Fruit fly (Drosophila melanogaster) whole organism, pupa: Measurements from ENCODE around the gene Kal1.
A peak's percentile ranks its signal among the peaks of the same experiment; 100 is the strongest.

ENCODE experiments used
- CG10348 ChIP-seq: fragments of 200-800 bp; sonication (Bioruptor generic); IDR thresholded peaks from 2 replicates; pipeline ENCODE4 v1.3.6; 2022; ENCODE audit warnings: missing biosample characterization, missing genetic modification characterization
- CG12605 ChIP-seq: fragments of 200-800 bp; sonication (Bioruptor generic); IDR thresholded peaks from 2 replicates; pipeline ENCODE4 v1.3.6; 2022; ENCODE audit warnings: missing biosample characterization, missing genetic modification characterization
- CG13204 ChIP-seq: fragments of 200-800 bp; sonication (Bioruptor generic); optimal IDR thresholded peaks from 2 replicates; lab custom pipeline; 2018; ENCODE audit warnings: missing biosample characterization, mild to moderate bottlenecking, missing genetic modification characterization, moderate library complexity
- CG14655 ChIP-seq: fragments of 200-800 bp; sonication (Bioruptor generic); optimal IDR thresholded peaks from 3 replicates; lab custom pipeline; 2017; ENCODE audit warnings: mild to moderate bottlenecking, missing biosample characterization, missing genetic modification reagents, missing genetic modification characterization
- CG15710 ChIP-seq: fragments of 200-800 bp; sonication (Bioruptor generic); optimal IDR thresholded peaks from 2 replicates; lab custom pipeline; 2018; ENCODE audit warnings: missing biosample characterization, mild to moderate bottlenecking, missing genetic modification characterization, moderate library complexity
- CG17806 ChIP-seq: fragments of 200-800 bp; sonication (Bioruptor generic); optimal IDR thresholded peaks from 2 replicates; lab custom pipeline; 2018; ENCODE audit warnings: missing biosample characterization, mild to moderate bottlenecking, missing genetic modification characterization, moderate library complexity
- CG32121 ChIP-seq: fragments of 200-800 bp; sonication (Bioruptor generic); IDR thresholded peaks from 2 replicates; pipeline ENCODE4 v1.3.6; 2022; ENCODE audit warnings: missing biosample characterization, missing genetic modification characterization
- CG34367 ChIP-seq: fragments of 200-800 bp; sonication (Bioruptor generic); optimal IDR thresholded peaks from 2 replicates; lab custom pipeline; 2018; ENCODE audit warnings: missing biosample characterization, mild to moderate bottlenecking, missing genetic modification characterization
- CG4496 ChIP-seq: fragments of 200-800 bp; sonication (Bioruptor generic); IDR thresholded peaks from 3 replicates; pipeline ENCODE4 v1.3.6; 2022; ENCODE audit warnings: missing biosample characterization, missing genetic modification characterization
- CG8159 ChIP-seq: fragments of 200-800 bp; sonication (Bioruptor generic); optimal IDR thresholded peaks from 3 replicates; lab custom pipeline; 2018; ENCODE audit warnings: missing biosample characterization, mild to moderate bottlenecking, missing genetic modification characterization, moderate library complexity
- CG8301 ChIP-seq: fragments of 200-800 bp; sonication (Bioruptor generic); optimal IDR thresholded peaks from 2 replicates; lab custom pipeline; 2018; ENCODE audit warnings: missing biosample characterization, mild to moderate bottlenecking, missing genetic modification characterization
- CG9948 ChIP-seq: fragments of 200-800 bp; sonication (Bioruptor generic); optimal IDR thresholded peaks from 2 replicates; lab custom pipeline; 2018; ENCODE audit warnings: missing biosample characterization, mild to moderate bottlenecking, missing genetic modification characterization, moderate library complexity
- D1 ChIP-seq: fragments of 200-800 bp; sonication (Bioruptor generic); optimal IDR thresholded peaks from 2 replicates; lab custom pipeline; 2018; ENCODE audit warnings: missing biosample characterization, mild to moderate bottlenecking, missing genetic modification characterization, moderate library complexity
- EcR ChIP-seq: fragments of 200-800 bp; sonication (Bioruptor generic); optimal IDR thresholded peaks from 3 replicates; lab custom pipeline; 2019; ENCODE audit warnings: missing biosample characterization, missing genetic modification characterization, mild to moderate bottlenecking, moderate library complexity, missing genetic modification reagents
- Ets98B ChIP-seq: fragments of 200-800 bp; sonication (Bioruptor generic); IDR thresholded peaks from 2 replicates; pipeline ENCODE4 v1.3.6; 2022; ENCODE audit warnings: missing biosample characterization, missing genetic modification characterization
- Pif1A ChIP-seq: fragments of 200-800 bp; sonication (Bioruptor generic); optimal IDR thresholded peaks from 3 replicates; lab custom pipeline; 2016; ENCODE audit warnings: missing biosample characterization, missing genetic modification characterization
- Pif1B ChIP-seq: fragments of 200-800 bp; sonication (Bioruptor generic); optimal IDR thresholded peaks from 3 replicates; lab custom pipeline; 2016; ENCODE audit warnings: missing biosample characterization, missing genetic modification characterization
- Snoo ChIP-seq: fragments of 200-800 bp; sonication (Bioruptor generic); optimal IDR thresholded peaks from 3 replicates; lab custom pipeline; 2017; ENCODE audit warnings: missing biosample characterization, mild to moderate bottlenecking, missing genetic modification characterization, inconsistent platforms
- fd96Ca ChIP-seq: fragments of 200-800 bp; sonication (Bioruptor generic); IDR thresholded peaks from 3 replicates; pipeline ENCODE4 v1.3.6; 2022; ENCODE audit warnings: missing biosample characterization, missing genetic modification characterization
- gl ChIP-seq: fragments of 200-800 bp; sonication (Bioruptor generic); optimal IDR thresholded peaks from 2 replicates; lab custom pipeline; 2018; ENCODE audit warnings: missing biosample characterization, mild to moderate bottlenecking, missing genetic modification characterization
- rn ChIP-seq: fragments of 200-800 bp; sonication (Bioruptor generic); IDR thresholded peaks from 2 replicates; pipeline ENCODE4 v1.3.6; 2022; ENCODE audit warnings: missing biosample characterization, missing genetic modification characterization

The Kal1 gene

DNA sequence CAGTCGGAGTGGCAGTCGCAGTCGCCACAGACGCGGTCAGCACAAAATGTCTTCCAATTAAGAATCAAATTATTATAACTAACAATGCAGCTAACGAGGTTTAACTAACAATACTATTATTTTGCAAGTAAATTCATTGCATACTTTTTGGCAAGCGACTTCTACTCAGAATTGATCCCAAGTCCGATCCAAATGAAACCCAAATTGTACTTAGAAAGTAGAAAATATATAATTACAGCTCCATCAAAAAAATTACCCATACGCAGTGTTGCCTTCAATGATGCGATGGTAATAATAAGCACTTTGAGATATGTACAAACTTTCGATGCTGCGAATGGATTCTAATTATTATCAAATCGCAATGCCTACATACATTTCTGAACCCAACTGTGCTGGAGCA, 2.6 kb downstream of the Kal1 start:
- no peak for TF ChIP-seq CG12605 (GFP tag; lab: Robert Waterston, UW)
- TF ChIP-seq CG17806 (tag; lab: Kevin White, UChicago): peak; percentile 32
- TF ChIP-seq fd96Ca (GFP tag; lab: Robert Waterston, UW): peak; percentile 30; the same call in 1 of the 3 replicates
- peak; percentile 64 for TF ChIP-seq CG8301 (tag; lab: Kevin White, UChicago)
- peak; percentile 84 for TF ChIP-seq CG14655 (GFP tag; lab: Kevin White, UChicago)
- TF ChIP-seq Pif1A (GFP tag; lab: Kevin White, UChicago): peak; percentile 68
- no peak for TF ChIP-seq CG13204 (GFP tag; lab: Kevin White, UChicago)
- TF ChIP-seq gl (tag; lab: Kevin White, UChicago): no peak
- peak; percentile 53 for TF ChIP-seq CG15710 (tag; lab: Kevin White, UChicago)
- TF ChIP-seq Snoo (tag; lab: Kevin White, UChicago): peak; percentile 26
- TF ChIP-seq rn: no peak
- TF ChIP-seq Pif1B (GFP tag; lab: Kevin White, UChicago): peak; percentile 67
- TF ChIP-seq D1: no peak
- no peak for TF ChIP-seq CG4496 (GFP tag; lab: Robert Waterston, UW)
- peak; percentile 54 for TF ChIP-seq CG34367 (tag; lab: Kevin White, UChicago)
- no peak for TF ChIP-seq CG10348 (GFP tag; lab: Robert Waterston, UW)
- no peak for TF ChIP-seq Ets98B (GFP tag; lab: Robert Waterston, UW)
- peak; percentile 53 for TF ChIP-seq CG9948 (tag; lab: Kevin White, UChicago)
- TF ChIP-seq EcR: no peak
- peak; percentile 60 for TF ChIP-seq CG8159 (tag; lab: Kevin White, UChicago)
- TF ChIP-seq CG32121 (GFP tag; lab: Robert Waterston, UW): no peak

DNA sequence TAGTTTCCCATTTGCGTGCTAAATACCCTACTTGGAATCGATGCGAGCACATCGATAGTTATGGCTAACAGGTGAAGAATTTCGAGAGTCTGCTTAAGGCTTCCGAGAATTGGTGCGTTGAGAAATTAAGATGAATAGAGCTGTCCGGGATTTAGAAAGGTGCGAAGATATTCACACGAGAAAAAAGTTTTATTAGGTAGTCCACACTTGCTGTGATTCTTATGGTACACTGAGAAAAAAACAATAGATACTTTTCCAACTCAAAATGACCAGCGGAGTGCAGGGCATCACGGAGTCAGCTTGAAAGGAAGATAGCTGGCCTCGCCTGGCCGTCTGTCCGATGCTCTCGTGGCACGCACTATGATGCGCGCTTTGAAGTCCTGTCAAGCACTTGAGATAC, 3.3 kb downstream of the Kal1 start:
- TF ChIP-seq CG8159 (tag; lab: Kevin White, UChicago): peak; percentile 75
- TF ChIP-seq CG34367 (tag; lab: Kevin White, UChicago): peak; percentile 70
- peak; percentile 86 for TF ChIP-seq CG8301 (tag; lab: Kevin White, UChicago)
- TF ChIP-seq Ets98B (GFP tag; lab: Robert Waterston, UW): peak; percentile 17; the same call in 1 of the 2 replicates
- no peak for TF ChIP-seq CG12605 (GFP tag; lab: Robert Waterston, UW)
- peak; percentile 60 for TF ChIP-seq gl (tag; lab: Kevin White, UChicago)
- 0 out of 2 replicates have a peak, but pooled peaks have one; percentile 7 for TF ChIP-seq CG32121 (GFP tag; lab: Robert Waterston, UW)
- TF ChIP-seq rn: no peak
- peak; percentile 62 for TF ChIP-seq Pif1B (GFP tag; lab: Kevin White, UChicago)
- TF ChIP-seq EcR: no peak
- peak; percentile 62; the same call in 2 of the 3 replicates for TF ChIP-seq CG4496 (GFP tag; lab: Robert Waterston, UW)
- peak; percentile 47 for TF ChIP-seq D1
- TF ChIP-seq CG13204 (GFP tag; lab: Kevin White, UChicago): no peak
- TF ChIP-seq CG9948 (tag; lab: Kevin White, UChicago): peak; percentile 85
- peak; percentile 79 for TF ChIP-seq CG17806 (tag; lab: Kevin White, UChicago)
- TF ChIP-seq CG15710 (tag; lab: Kevin White, UChicago): peak; percentile 74
- no peak for TF ChIP-seq CG10348 (GFP tag; lab: Robert Waterston, UW)
- no peak for TF ChIP-seq Snoo (tag; lab: Kevin White, UChicago)
- TF ChIP-seq fd96Ca (GFP tag; lab: Robert Waterston, UW): peak; percentile 72; the same call in 2 of the 3 replicates
- TF ChIP-seq CG14655 (GFP tag; lab: Kevin White, UChicago): peak; percentile 90
- TF ChIP-seq Pif1A (GFP tag; lab: Kevin White, UChicago): peak; percentile 78

DNA sequence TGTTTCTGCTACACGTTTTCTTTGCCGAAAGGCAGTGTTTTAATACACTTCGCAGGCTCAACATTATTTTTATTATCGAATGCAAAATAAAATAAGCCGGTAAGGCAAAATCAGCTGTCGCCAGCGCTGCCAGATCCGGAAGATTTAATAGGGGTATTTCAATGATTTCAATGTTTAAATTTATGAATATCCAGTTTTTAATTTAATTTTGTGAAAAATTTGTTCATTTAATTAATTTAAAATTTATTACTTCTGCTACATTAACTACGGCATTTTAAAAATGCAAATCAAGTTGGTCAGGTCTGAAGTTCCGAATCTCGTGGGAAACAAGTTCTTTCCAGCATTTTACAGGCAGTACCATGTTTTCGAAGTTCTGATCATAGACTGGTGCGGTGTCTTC, 7.6 kb downstream of the Kal1 start, which contains the start of gene Slimp:
Gene Slimp, minus strand, starts transcription at position 130 of the 400 bp plus-strand sequence.
- no peak for TF ChIP-seq CG8159 (tag; lab: Kevin White, UChicago)
- TF ChIP-seq Snoo (tag; lab: Kevin White, UChicago): no peak
- TF ChIP-seq CG10348 (GFP tag; lab: Robert Waterston, UW): no peak
- TF ChIP-seq CG32121 (GFP tag; lab: Robert Waterston, UW): 0 out of 2 replicates have a peak, but pooled peaks have one; percentile 19
- no peak for TF ChIP-seq rn
- TF ChIP-seq CG12605 (GFP tag; lab: Robert Waterston, UW): no peak
- TF ChIP-seq CG9948 (tag; lab: Kevin White, UChicago): no peak
- no peak for TF ChIP-seq CG13204 (GFP tag; lab: Kevin White, UChicago)
- no peak for TF ChIP-seq gl (tag; lab: Kevin White, UChicago)
- no peak for TF ChIP-seq CG17806 (tag; lab: Kevin White, UChicago)
- peak; percentile 47 for TF ChIP-seq Pif1A (GFP tag; lab: Kevin White, UChicago)
- TF ChIP-seq CG14655 (GFP tag; lab: Kevin White, UChicago): no peak
- no peak for TF ChIP-seq CG8301 (tag; lab: Kevin White, UChicago)
- TF ChIP-seq Ets98B (GFP tag; lab: Robert Waterston, UW): no peak
- peak; percentile 2 for TF ChIP-seq Pif1B (GFP tag; lab: Kevin White, UChicago)
- no peak for TF ChIP-seq D1
- TF ChIP-seq CG15710 (tag; lab: Kevin White, UChicago): no peak

DNA sequence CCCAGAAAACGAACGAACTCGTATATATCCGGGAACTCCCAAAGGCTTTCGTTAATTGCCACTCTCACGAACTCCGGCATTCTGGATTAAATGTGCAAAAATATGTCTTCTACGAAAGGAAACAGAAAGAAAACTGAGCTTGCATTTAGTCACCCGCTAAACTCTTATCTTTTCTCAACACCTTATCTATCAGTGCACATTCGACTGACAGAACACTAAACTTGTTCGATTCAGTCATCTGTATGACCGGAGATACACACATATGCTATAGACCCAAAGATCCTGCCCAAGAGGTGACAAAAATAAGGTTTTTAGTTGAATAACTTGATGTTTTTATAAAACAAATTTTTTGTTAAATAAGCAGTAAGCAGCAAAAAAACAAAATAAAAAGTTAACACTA, 8.9 kb downstream of the Kal1 start, which contains the start of gene p38c:
Gene p38c, minus strand, starts transcription at position 101 of the 400 bp plus-strand sequence.
- no peak for TF ChIP-seq D1
- no peak for TF ChIP-seq Ets98B (GFP tag; lab: Robert Waterston, UW)
- no peak for TF ChIP-seq CG9948 (tag; lab: Kevin White, UChicago)
- TF ChIP-seq Pif1B (GFP tag; lab: Kevin White, UChicago): no peak
- no peak for TF ChIP-seq Pif1A (GFP tag; lab: Kevin White, UChicago)
- TF ChIP-seq CG12605 (GFP tag; lab: Robert Waterston, UW): no peak
- no peak for TF ChIP-seq EcR
- TF ChIP-seq fd96Ca (GFP tag; lab: Robert Waterston, UW): no peak
- no peak for TF ChIP-seq CG15710 (tag; lab: Kevin White, UChicago)
- no peak for TF ChIP-seq CG4496 (GFP tag; lab: Robert Waterston, UW)
- TF ChIP-seq CG13204 (GFP tag; lab: Kevin White, UChicago): no peak
- TF ChIP-seq rn: no peak
- no peak for TF ChIP-seq CG10348 (GFP tag; lab: Robert Waterston, UW)
- no peak for TF ChIP-seq gl (tag; lab: Kevin White, UChicago)
- no peak for TF ChIP-seq CG34367 (tag; lab: Kevin White, UChicago)
- no peak for TF ChIP-seq Snoo (tag; lab: Kevin White, UChicago)
